Worm (Caenorhabditis elegans) whole organism, late embryonic: ENCODE data around the gene col-176.
A peak's percentile ranks its signal among the peaks of the same experiment; 100 is the strongest.

Experiments
- F13H6.1 ChIP-seq: sonication (generic microtip); optimal IDR thresholded peaks from 2 replicates; lab custom pipeline; 2016; ENCODE audit warnings: missing genetic modification characterization, missing compliant biosample characterization
- K02D7.2 ChIP-seq: sonication (generic microtip); optimal IDR thresholded peaks from 2 replicates; lab custom pipeline; 2017; ENCODE audit warnings: mild to moderate bottlenecking, missing genetic modification characterization, missing compliant biosample characterization
- T23F11.4 ChIP-seq: fragments of 200-800 bp; sonication (Bioruptor generic); optimal IDR thresholded peaks from 2 replicates; lab custom pipeline; 2018; ENCODE audit warnings: mild to moderate bottlenecking, missing genetic modification characterization, missing compliant biosample characterization
- Y22D7AL.16 ChIP-seq: sonication (generic microtip); optimal IDR thresholded peaks from 2 replicates; lab custom pipeline; 2016; ENCODE audit warnings: missing genetic modification characterization, missing compliant biosample characterization
- ahr-1 ChIP-seq: sonication (generic microtip); optimal IDR thresholded peaks from 2 replicates; lab custom pipeline; 2016; ENCODE audit warnings: missing genetic modification characterization, missing compliant biosample characterization
- ama-1 ChIP-seq: fragments of 150-350 bp; optimal IDR thresholded peaks from 2 replicates; lab custom pipeline; 2014
- ceh-18 ChIP-seq: sonication (generic microtip); optimal IDR thresholded peaks from 2 replicates; lab custom pipeline; 2016; ENCODE audit warnings: missing genetic modification characterization, missing compliant biosample characterization
- ceh-19 ChIP-seq: fragments of 200-800 bp; sonication (Bioruptor generic); optimal IDR thresholded peaks from 2 replicates; lab custom pipeline; 2018; ENCODE audit warnings: mild to moderate bottlenecking, missing genetic modification characterization, missing compliant biosample characterization
- ceh-2 ChIP-seq: sonication (generic microtip); optimal IDR thresholded peaks from 2 replicates; lab custom pipeline; 2016; ENCODE audit warnings: missing genotype, missing genetic modification characterization, missing compliant biosample characterization
- ceh-22 ChIP-seq: sonication (generic microtip); optimal IDR thresholded peaks from 2 replicates; lab custom pipeline; 2017; ENCODE audit warnings: missing biosample characterization, missing genetic modification characterization
- ceh-30 ChIP-seq: fragments of 150-350 bp; optimal IDR thresholded peaks from 2 replicates; lab custom pipeline; 2014; ENCODE audit warnings: missing biosample characterization, missing genetic modification characterization
- ceh-34 ChIP-seq: sonication (generic microtip); optimal IDR thresholded peaks from 2 replicates; lab custom pipeline; 2016; ENCODE audit warnings: mild to moderate bottlenecking, missing genetic modification characterization, missing compliant biosample characterization
- ceh-48 ChIP-seq: sonication (generic microtip); optimal IDR thresholded peaks from 2 replicates; lab custom pipeline; 2016; ENCODE audit warnings: missing genetic modification characterization, inconsistent platforms, missing compliant biosample characterization
- ceh-9 ChIP-seq: sonication (generic microtip); optimal IDR thresholded peaks from 2 replicates; lab custom pipeline; 2016; ENCODE audit warnings: mild to moderate bottlenecking, missing genetic modification characterization, inconsistent platforms, missing compliant biosample characterization
- elt-2 ChIP-seq: sonication (generic microtip); optimal IDR thresholded peaks from 2 replicates; lab custom pipeline; 2016; ENCODE audit warnings: missing genetic modification reagents, missing genetic modification characterization, missing compliant biosample characterization
- fkh-10 ChIP-seq: fragments of 150-350 bp; optimal IDR thresholded peaks from 2 replicates; lab custom pipeline; 2014; ENCODE audit warnings: missing biosample characterization, missing genetic modification reagents, missing genetic modification characterization
- fkh-6 ChIP-seq: sonication (generic microtip); optimal IDR thresholded peaks from 2 replicates; lab custom pipeline; 2016; ENCODE audit warnings: missing genetic modification characterization, missing compliant biosample characterization
- hlh-13 ChIP-seq: fragments of 200-800 bp; sonication (Bioruptor generic); optimal IDR thresholded peaks from 2 replicates; lab custom pipeline; 2018; ENCODE audit warnings: mild to moderate bottlenecking, missing genetic modification characterization, missing compliant biosample characterization
- hlh-30 ChIP-seq: sonication (generic microtip); optimal IDR thresholded peaks from 2 replicates; lab custom pipeline; 2017; ENCODE audit warnings: antibody characterized with exemption, missing genetic modification characterization, missing compliant biosample characterization; ENCODE audit not compliant: insufficient read depth
- hlh-6 ChIP-seq: sonication (generic microtip); optimal IDR thresholded peaks from 2 replicates; lab custom pipeline; 2016; ENCODE audit warnings: missing genotype, missing genetic modification characterization, missing compliant biosample characterization
- hlh-8 ChIP-seq: sonication (generic microtip); optimal IDR thresholded peaks from 2 replicates; lab custom pipeline; 2016; ENCODE audit warnings: missing genotype, missing genetic modification characterization, missing compliant biosample characterization
- madf-2 ChIP-seq: sonication (generic microtip); optimal IDR thresholded peaks from 2 replicates; lab custom pipeline; 2017; ENCODE audit warnings: missing genetic modification characterization, missing compliant biosample characterization
- mec-3 ChIP-seq: sonication (generic microtip); optimal IDR thresholded peaks from 2 replicates; lab custom pipeline; 2016; ENCODE audit warnings: borderline replicate concordance, missing genetic modification characterization, missing compliant biosample characterization
- nfya-1 ChIP-seq: sonication (generic microtip); optimal IDR thresholded peaks from 2 replicates; lab custom pipeline; 2017; ENCODE audit warnings: missing genetic modification characterization, mild to moderate bottlenecking, missing compliant biosample characterization, antibody characterized with exemption, moderate library complexity
- nhr-11 ChIP-seq: fragments of 150-350 bp; optimal IDR thresholded peaks from 2 replicates; lab custom pipeline; 2014; ENCODE audit warnings: missing biosample characterization, missing genetic modification characterization
- npax-4 ChIP-seq: sonication (generic microtip); optimal IDR thresholded peaks from 2 replicates; lab custom pipeline; 2016; ENCODE audit warnings: missing genetic modification characterization, missing compliant biosample characterization
- pag-3 ChIP-seq: sonication (generic microtip); optimal IDR thresholded peaks from 2 replicates; lab custom pipeline; 2016; ENCODE audit warnings: missing compliant biosample characterization, missing genetic modification characterization, borderline replicate concordance
- pat-9 ChIP-seq: fragments of 200-800 bp; sonication (Bioruptor generic); optimal IDR thresholded peaks from 2 replicates; lab custom pipeline; 2018; ENCODE audit warnings: mild to moderate bottlenecking, missing genetic modification characterization, moderate library complexity, missing compliant biosample characterization
- pax-1 ChIP-seq: fragments of 150-350 bp; optimal IDR thresholded peaks from 2 replicates; lab custom pipeline; 2014; ENCODE audit warnings: missing biosample characterization, missing genetic modification characterization
- pha-2 ChIP-seq: sonication (generic microtip); optimal IDR thresholded peaks from 2 replicates; lab custom pipeline; 2017; ENCODE audit warnings: mild to moderate bottlenecking, missing genetic modification characterization, missing compliant biosample characterization
- pha-4 ChIP-seq: fragments of 150-350 bp; optimal IDR thresholded peaks from 2 replicates; lab custom pipeline; 2018; ENCODE audit warnings: missing biosample characterization, missing genetic modification reagents, missing genetic modification characterization
- pqm-1 ChIP-seq: sonication (generic microtip); optimal IDR thresholded peaks from 2 replicates; lab custom pipeline; 2016; ENCODE audit warnings: missing genetic modification characterization, missing compliant biosample characterization
- pros-1 ChIP-seq: fragments of 150-350 bp; optimal IDR thresholded peaks from 2 replicates; lab custom pipeline; 2014; ENCODE audit warnings: missing biosample characterization, missing genetic modification reagents, missing genetic modification characterization
- ref-2 ChIP-seq: sonication (generic microtip); optimal IDR thresholded peaks from 2 replicates; lab custom pipeline; 2016; ENCODE audit warnings: missing genetic modification characterization, missing compliant biosample characterization
- rnt-1 ChIP-seq: sonication (generic microtip); optimal IDR thresholded peaks from 2 replicates; lab custom pipeline; 2016; ENCODE audit warnings: missing genetic modification characterization, missing compliant biosample characterization
- sdc-2 ChIP-seq: sonication (generic microtip); optimal IDR thresholded peaks from 2 replicates; lab custom pipeline; 2016; ENCODE audit warnings: missing genotype, missing genetic modification characterization, missing compliant biosample characterization
- tbx-2 ChIP-seq: sonication (generic microtip); optimal IDR thresholded peaks from 2 replicates; lab custom pipeline; 2016; ENCODE audit warnings: missing genetic modification characterization, missing compliant biosample characterization
- tbx-7 ChIP-seq: sonication (generic microtip); optimal IDR thresholded peaks from 2 replicates; lab custom pipeline; 2016; ENCODE audit warnings: missing genotype, missing genetic modification characterization, missing compliant biosample characterization
- ttx-3 ChIP-seq: sonication (generic microtip); optimal IDR thresholded peaks from 2 replicates; lab custom pipeline; 2016; ENCODE audit warnings: missing genetic modification reagents, missing genetic modification characterization, missing compliant biosample characterization
- unc-42 ChIP-seq: sonication (generic microtip); optimal IDR thresholded peaks from 2 replicates; lab custom pipeline; 2016; ENCODE audit warnings: missing genotype, missing genetic modification characterization, missing compliant biosample characterization
- ztf-16 ChIP-seq: sonication (generic microtip); optimal IDR thresholded peaks from 2 replicates; lab custom pipeline; 2017; ENCODE audit warnings: missing genetic modification characterization, missing compliant biosample characterization

The col-176 gene

DNA sequence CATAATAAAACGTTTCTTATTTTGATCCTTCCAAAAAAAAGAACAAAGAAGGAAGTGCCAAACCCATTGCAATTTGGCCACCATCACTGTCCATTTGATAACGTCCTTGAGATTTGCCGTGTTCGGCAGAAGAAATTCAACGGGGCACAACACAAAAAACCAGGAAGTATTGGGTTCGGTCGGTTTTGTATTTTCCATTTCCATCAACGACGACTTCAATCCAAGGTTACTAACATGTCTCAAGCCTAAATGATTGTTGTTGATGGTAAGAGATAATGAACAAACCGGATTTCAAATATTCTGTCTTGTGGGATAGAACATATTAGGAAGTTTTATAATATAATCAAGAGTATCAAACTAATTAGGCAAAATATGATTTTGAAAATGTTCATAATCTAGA lies 1.1 kb upstream of the col-176 start:
- TF ChIP-seq pros-1 (tag; lab: Kevin White, UChicago), result no peak
- TF ChIP-seq ahr-1 (tag; lab: Kevin White, UChicago), result no peak
- no peak for TF ChIP-seq pat-9 (tag; lab: Kevin White, UChicago)
- TF ChIP-seq npax-4 (tag; lab: Kevin White, UChicago), result no peak
- TF ChIP-seq madf-2, result no peak
- no peak for TF ChIP-seq fkh-6 (tag; lab: Kevin White, UChicago)
- no peak for TF ChIP-seq ceh-18 (tag; lab: Kevin White, UChicago)
- TF ChIP-seq Y22D7AL.16 (tag; lab: Kevin White, UChicago), result no peak
- TF ChIP-seq pax-1 (tag; lab: Kevin White, UChicago), result no peak
- TF ChIP-seq fkh-10 (GFP tag; lab: Kevin White, UChicago), result no peak
- TF ChIP-seq tbx-2 (tag; lab: Kevin White, UChicago), result no peak
- TF ChIP-seq ceh-22, result no peak
- TF ChIP-seq hlh-13, result no peak
- TF ChIP-seq ama-1, result no peak
- no peak for TF ChIP-seq tbx-7
- TF ChIP-seq F13H6.1 (tag; lab: Kevin White, UChicago), result no peak
- TF ChIP-seq mec-3 (tag; lab: Kevin White, UChicago), result no peak
- no peak for TF ChIP-seq hlh-30 (tag; lab: Kevin White, UChicago)

DNA sequence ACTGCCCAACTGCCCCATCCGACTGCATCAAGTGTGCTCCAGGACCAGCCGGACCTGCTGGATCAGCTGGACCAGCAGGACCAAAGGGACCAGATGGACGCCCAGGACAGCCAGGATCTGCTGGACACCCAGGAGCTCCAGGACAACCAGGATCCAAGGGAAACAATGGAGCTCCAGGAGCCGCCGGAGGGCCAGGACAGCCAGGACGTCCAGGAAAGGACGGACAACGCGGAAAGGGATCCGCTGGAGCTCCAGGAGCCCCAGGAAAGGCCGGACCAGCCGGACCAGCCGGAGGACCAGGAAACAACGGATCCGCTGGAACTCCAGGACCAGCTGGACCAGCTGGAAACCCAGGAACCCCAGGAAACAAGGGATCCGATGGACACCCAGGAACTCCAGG lies 692 bp downstream of the col-176 start:
- peak; percentile 3 for TF ChIP-seq sdc-2 (tag; lab: Kevin White, UChicago)
- no peak for TF ChIP-seq ceh-9 (tag; lab: Kevin White, UChicago)
- no peak for TF ChIP-seq pqm-1 (tag; lab: Kevin White, UChicago)
- TF ChIP-seq ceh-18 (tag; lab: Kevin White, UChicago), result no peak
- TF ChIP-seq ahr-1 (tag; lab: Kevin White, UChicago), result no peak
- TF ChIP-seq ceh-34 (tag; lab: Kevin White, UChicago), result no peak
- no peak for TF ChIP-seq pha-4 (tag; lab: Kevin White, UChicago)
- TF ChIP-seq mec-3 (tag; lab: Kevin White, UChicago), result peak; percentile 26
- TF ChIP-seq pag-3, result peak; percentile 21
- TF ChIP-seq pha-2 (tag; lab: Kevin White, UChicago), result no peak
- no peak for TF ChIP-seq hlh-13
- TF ChIP-seq hlh-6, result peak; percentile 49
- no peak for TF ChIP-seq ref-2
- peak; percentile 24 for TF ChIP-seq unc-42
- TF ChIP-seq hlh-8 (tag; lab: Kevin White, UChicago), result no peak
- TF ChIP-seq, all 69 proteins: peak for 5

DNA sequence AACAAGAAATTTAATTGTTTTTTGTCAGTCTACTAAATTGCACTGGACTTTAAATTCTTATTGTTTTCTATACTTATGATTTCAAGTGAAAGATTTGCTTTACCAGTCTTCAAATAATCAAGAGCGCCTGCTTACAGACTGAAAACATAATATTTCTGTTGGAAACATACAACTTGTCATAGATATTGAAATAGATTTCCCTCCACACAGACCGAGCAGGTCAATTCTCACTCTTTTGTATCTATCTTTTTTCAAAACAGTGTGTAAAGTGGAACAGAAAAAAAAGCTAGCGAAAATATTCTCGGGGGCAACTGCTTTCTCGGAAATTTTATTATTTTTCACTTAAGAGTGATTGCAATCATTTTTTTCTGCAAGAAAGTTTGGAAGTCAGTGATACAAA lies 1.2 kb downstream of the col-176 start:
- TF ChIP-seq sdc-2 (tag; lab: Kevin White, UChicago), result no peak
- no peak for TF ChIP-seq ceh-9 (tag; lab: Kevin White, UChicago)
- TF ChIP-seq elt-2 (tag; lab: Kevin White, UChicago), result no peak
- TF ChIP-seq fkh-10 (GFP tag; lab: Kevin White, UChicago), result no peak
- TF ChIP-seq pat-9 (tag; lab: Kevin White, UChicago), result no peak
- TF ChIP-seq, all 69 proteins: peak for 0

DNA sequence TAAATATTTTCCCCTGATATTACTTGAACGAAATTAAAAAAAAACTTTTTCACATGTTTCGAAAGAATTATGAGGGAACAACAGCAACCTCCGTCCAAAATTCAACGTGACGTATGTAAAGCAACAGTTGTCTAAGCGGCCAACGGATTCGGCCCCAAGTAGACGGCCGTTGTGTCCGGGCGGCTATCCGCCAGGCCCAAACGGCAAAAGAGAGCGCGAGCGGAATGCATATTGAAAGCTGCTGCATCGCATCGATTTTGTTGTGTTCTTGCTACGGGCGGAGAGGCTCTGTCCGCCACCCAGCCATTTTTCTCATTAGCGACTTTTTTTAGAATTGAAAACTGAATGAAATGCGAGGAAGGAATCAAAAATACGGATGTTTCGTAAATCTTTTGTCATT lies 1.8 kb downstream of the col-176 start:
- peak; percentile 61 for TF ChIP-seq ceh-48 (tag; lab: Kevin White, UChicago)
- TF ChIP-seq Y22D7AL.16 (tag; lab: Kevin White, UChicago), result no peak

DNA sequence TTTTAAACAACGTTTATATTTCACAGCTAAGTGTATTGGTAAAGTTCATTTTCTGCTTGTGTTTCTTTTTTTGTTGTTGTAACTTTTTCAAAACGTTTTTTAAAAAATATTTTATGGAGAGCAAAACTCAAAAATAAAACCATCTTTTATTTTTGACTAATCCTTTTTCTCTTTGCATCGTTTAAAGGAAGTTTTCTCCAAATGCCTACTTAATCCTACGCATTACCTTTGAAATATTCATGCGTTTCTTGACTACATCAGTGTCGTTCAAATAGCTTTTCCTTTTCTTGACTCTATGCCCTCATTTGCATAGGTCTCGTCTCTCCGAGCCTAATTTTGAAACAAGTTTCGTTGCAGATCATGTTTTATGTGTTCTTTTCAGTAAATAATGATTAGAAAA lies 3.7 kb downstream of the col-176 start:
- TF ChIP-seq nfya-1 (tag; lab: Kevin White, UChicago) (no peak), ceh-19 (GFP tag; lab: Kevin White, UChicago) (no peak), T23F11.4 (GFP tag; lab: Kevin White, UChicago) (no peak), ceh-2 (tag; lab: Kevin White, UChicago) (no peak), nhr-11 (tag; lab: Kevin White, UChicago) (no peak), ahr-1 (tag; lab: Kevin White, UChicago) (no peak), ceh-9 (tag; lab: Kevin White, UChicago) (no peak), ceh-30 (no peak), tbx-7 (no peak), rnt-1 (no peak), ztf-16 (tag; lab: Kevin White, UChicago) (no peak), K02D7.2 (tag; lab: Kevin White, UChicago) (no peak), ttx-3 (tag; lab: Kevin White, UChicago) (no peak)
